Worm (Caenorhabditis elegans) whole organism, midembryonic: Measurements from ENCODE around the gene pcn-1.

Experiments
- T22C8.4 ChIP-seq: fragments of 200-800 bp; sonication (Bioruptor generic); IDR thresholded peaks from 2 replicates; pipeline ENCODE4 v1.3.6; 2022; ENCODE audit warnings: missing genetic modification characterization, missing compliant biosample characterization
- cog-1 ChIP-seq: sonication (generic microtip); optimal IDR thresholded peaks from 2 replicates; lab custom pipeline; 2016; ENCODE audit warnings: missing genetic modification characterization, missing compliant biosample characterization
- flt-1 ChIP-seq: fragments of 200-800 bp; sonication (Bioruptor generic); IDR thresholded peaks from 2 replicates; pipeline ENCODE4 v1.3.6; 2022; ENCODE audit warnings: missing genetic modification characterization, missing compliant biosample characterization
- klf-2 ChIP-seq: fragments of 200-800 bp; sonication (Bioruptor generic); conservative IDR thresholded peaks from 2 replicates; pipeline ENCODE4 v1.3.6; 2022; ENCODE audit warnings: missing genetic modification reagents, missing genetic modification characterization, missing compliant biosample characterization
- med-1 ChIP-seq: sonication (generic microtip); optimal IDR thresholded peaks from 2 replicates; lab custom pipeline; 2017; ENCODE audit warnings: missing genetic modification characterization, mild to moderate bottlenecking, missing compliant biosample characterization, antibody characterized with exemption, missing genetic modification reagents; ENCODE audit not compliant: insufficient read depth
- ref-1 ChIP-seq: fragments of 200-800 bp; sonication (Bioruptor generic); conservative IDR thresholded peaks from 2 replicates; pipeline ENCODE4 v1.3.6; 2022; ENCODE audit warnings: missing genetic modification reagents, missing genetic modification characterization, missing compliant biosample characterization
- tab-1 ChIP-seq: fragments of 200-800 bp; sonication (Bioruptor generic); IDR thresholded peaks from 2 replicates; pipeline ENCODE4 v1.3.6; 2022; ENCODE audit warnings: missing genetic modification characterization, missing compliant biosample characterization
- ztf-23 ChIP-seq: fragments of 200-800 bp; sonication (Bioruptor generic); IDR thresholded peaks from 2 replicates; pipeline ENCODE4 v1.3.6; 2022; ENCODE audit warnings: missing genetic modification reagents, missing genetic modification characterization, missing compliant biosample characterization
- ztf-29 ChIP-seq: fragments of 200-800 bp; sonication (Bioruptor generic); IDR thresholded peaks from 2 replicates; pipeline ENCODE4 v1.3.6; 2022; ENCODE audit warnings: missing genetic modification reagents, missing genetic modification characterization, missing compliant biosample characterization

DNA sequence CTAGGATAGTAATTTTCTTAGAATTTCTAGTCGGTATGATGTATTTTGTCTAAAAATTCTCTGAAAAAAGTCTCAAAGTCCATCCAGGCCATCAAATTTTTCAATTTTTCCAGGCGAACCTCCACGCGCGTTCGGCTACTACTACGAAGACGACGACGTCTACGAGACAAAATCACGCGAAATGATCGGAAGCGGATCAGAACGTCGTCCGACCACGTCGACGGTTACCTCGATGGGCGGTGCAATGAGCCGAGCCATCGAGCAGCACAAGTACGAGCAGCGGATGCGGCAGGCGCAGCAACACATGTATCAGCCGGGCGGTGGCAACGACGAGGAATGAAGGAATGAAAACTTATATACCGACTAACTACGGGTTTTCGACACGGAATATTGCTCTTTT is 35.6 kb downstream of the pcn-1 start:
- TF ChIP-seq med-1 (no peak), ref-1 (GFP tag; lab: Robert Waterston, UW) (no peak), tab-1 (GFP tag; lab: Robert Waterston, UW) (no peak), klf-2 (GFP tag; lab: Robert Waterston, UW) (no peak), flt-1 (no peak), cog-1 (no peak), T22C8.4 (GFP tag; lab: Robert Waterston, UW) (no peak), ztf-29 (GFP tag; lab: Robert Waterston, UW) (no peak), ztf-23 (no peak)
